Fruit fly (Drosophila melanogaster) whole organism, embryonic: ENCODE data around the gene ND-PDSW.

ENCODE experiments used
- Adf1 ChIP-seq: fragments of 200-800 bp; sonication (Bioruptor generic); IDR thresholded peaks from 2 replicates; pipeline ENCODE4 v1.3.6; 2022; ENCODE audit warnings: missing biosample characterization, missing genetic modification characterization
- Bdp1 ChIP-seq: fragments of 200-800 bp; sonication (Bioruptor generic); optimal IDR thresholded peaks from 3 replicates; lab custom pipeline; 2016; ENCODE audit warnings: missing biosample characterization, missing genetic modification characterization
- Bteb2 ChIP-seq: fragments of 200-800 bp; sonication (Bioruptor generic); optimal IDR thresholded peaks from 2 replicates; lab custom pipeline; 2016; ENCODE audit warnings: missing biosample characterization, missing genetic modification characterization
- CG11085 ChIP-seq: fragments of 200-800 bp; sonication (Bioruptor generic); IDR thresholded peaks from 2 replicates; pipeline ENCODE4 v1.3.6; 2022; ENCODE audit warnings: missing biosample characterization, missing genetic modification characterization
- CG11504 ChIP-seq: fragments of 200-800 bp; sonication (Bioruptor generic); optimal IDR thresholded peaks from 3 replicates; lab custom pipeline; 2019; ENCODE audit warnings: missing biosample characterization, mild to moderate bottlenecking, missing genetic modification characterization, moderate library complexity
- CG11560 ChIP-seq: fragments of 200-800 bp; sonication (Bioruptor generic); IDR thresholded peaks from 3 replicates; pipeline ENCODE4 v1.3.6; 2022; ENCODE audit warnings: missing biosample characterization, missing genetic modification characterization
- CG12071 ChIP-seq: fragments of 200-800 bp; sonication (Bioruptor generic); optimal IDR thresholded peaks from 3 replicates; lab custom pipeline; 2018; ENCODE audit warnings: missing biosample characterization, mild to moderate bottlenecking, missing genetic modification characterization
- CG12744 ChIP-seq: fragments of 200-800 bp; sonication (Bioruptor generic); optimal IDR thresholded peaks from 2 replicates; lab custom pipeline; 2016; ENCODE audit warnings: missing biosample characterization, missing genetic modification characterization
- CG13123 ChIP-seq: fragments of 200-800 bp; sonication (Bioruptor generic); optimal IDR thresholded peaks from 2 replicates; lab custom pipeline; 2016; ENCODE audit warnings: missing biosample characterization, missing genetic modification characterization
- CG14667 ChIP-seq: fragments of 200-800 bp; sonication (Bioruptor generic); IDR thresholded peaks from 2 replicates; pipeline ENCODE4 v1.3.6; 2022; ENCODE audit warnings: missing biosample characterization, missing genetic modification characterization
- CG15269 ChIP-seq: fragments of 200-800 bp; sonication (Bioruptor generic); optimal IDR thresholded peaks from 2 replicates; lab custom pipeline; 2018; ENCODE audit warnings: missing biosample characterization, mild to moderate bottlenecking, missing genetic modification characterization, moderate library complexity
- CG15696 ChIP-seq: fragments of 200-800 bp; sonication (Bioruptor generic); optimal IDR thresholded peaks from 2 replicates; lab custom pipeline; 2019; ENCODE audit warnings: missing biosample characterization, mild to moderate bottlenecking, missing genetic modification characterization, moderate library complexity
- CG18764 ChIP-seq: fragments of 200-800 bp; sonication (Bioruptor generic); optimal IDR thresholded peaks from 3 replicates; lab custom pipeline; 2016; ENCODE audit warnings: missing biosample characterization, missing genetic modification characterization
- CG34422 ChIP-seq: fragments of 200-800 bp; sonication (Bioruptor generic); IDR thresholded peaks from 3 replicates; pipeline ENCODE4 v1.3.6; 2022; ENCODE audit warnings: missing biosample characterization, missing genetic modification characterization
- CG4730 ChIP-seq: fragments of 200-800 bp; sonication (Bioruptor generic); IDR thresholded peaks from 2 replicates; pipeline ENCODE4 v1.3.6; 2022; ENCODE audit warnings: missing biosample characterization, missing genetic modification characterization
- CG4820 ChIP-seq: fragments of 200-800 bp; sonication (Bioruptor generic); optimal IDR thresholded peaks from 3 replicates; lab custom pipeline; 2016; ENCODE audit warnings: missing biosample characterization, missing genetic modification characterization
- CG5180 ChIP-seq: fragments of 200-800 bp; sonication (Bioruptor generic); optimal IDR thresholded peaks from 3 replicates; lab custom pipeline; 2017; ENCODE audit warnings: missing biosample characterization, missing genetic modification characterization, mild to moderate bottlenecking, moderate library complexity, missing genetic modification reagents
- CG6272 ChIP-seq: fragments of 200-800 bp; sonication (Bioruptor generic); IDR thresholded peaks from 2 replicates; pipeline ENCODE4 v1.3.6; 2022; ENCODE audit warnings: missing biosample characterization, missing genetic modification characterization
- CG7987 ChIP-seq: fragments of 200-800 bp; sonication (Bioruptor generic); optimal IDR thresholded peaks from 2 replicates; lab custom pipeline; 2018; ENCODE audit warnings: missing biosample characterization, mild to moderate bottlenecking, missing genetic modification characterization, moderate library complexity
- CG8089 ChIP-seq: fragments of 200-800 bp; sonication (Bioruptor generic); optimal IDR thresholded peaks from 3 replicates; lab custom pipeline; 2016; ENCODE audit warnings: missing biosample characterization, missing genetic modification characterization
- CG8281 ChIP-seq: fragments of 200-800 bp; sonication (Bioruptor generic); optimal IDR thresholded peaks from 2 replicates; lab custom pipeline; 2018; ENCODE audit warnings: missing biosample characterization, mild to moderate bottlenecking, missing genetic modification characterization, moderate library complexity
- CG9437 ChIP-seq: fragments of 200-800 bp; sonication (Bioruptor generic); optimal IDR thresholded peaks from 2 replicates; lab custom pipeline; 2018; ENCODE audit warnings: missing biosample characterization, mild to moderate bottlenecking, missing genetic modification characterization
- CG9609 ChIP-seq: fragments of 200-800 bp; sonication (Bioruptor generic); optimal IDR thresholded peaks from 3 replicates; lab custom pipeline; 2016; ENCODE audit warnings: missing biosample characterization, missing genetic modification characterization
- CG9876 ChIP-seq: fragments of 200-800 bp; sonication (Bioruptor generic); optimal IDR thresholded peaks from 2 replicates; lab custom pipeline; 2016; ENCODE audit warnings: missing biosample characterization, missing genetic modification characterization
- CTCF ChIP-seq: fragments of 200-800 bp; sonication (Bioruptor generic); optimal IDR thresholded peaks from 2 replicates; lab custom pipeline; 2017; ENCODE audit warnings: missing biosample characterization, mild to moderate bottlenecking, missing genetic modification characterization, moderate library complexity
- Dp ChIP-seq: fragments of 200-800 bp; sonication (Bioruptor generic); optimal IDR thresholded peaks from 2 replicates; lab custom pipeline; 2018; ENCODE audit warnings: missing biosample characterization, mild to moderate bottlenecking, missing genetic modification characterization, moderate library complexity
- HHEX ChIP-seq: fragments of 200-800 bp; sonication (Bioruptor generic); optimal IDR thresholded peaks from 3 replicates; lab custom pipeline; 2017; ENCODE audit warnings: missing biosample characterization, mild to moderate bottlenecking, missing genetic modification characterization, missing genetic modification reagents
- Hr3 ChIP-seq: fragments of 200-800 bp; sonication (Bioruptor generic); optimal IDR thresholded peaks from 3 replicates; lab custom pipeline; 2016; ENCODE audit warnings: missing biosample characterization, missing genetic modification characterization
- Hr51 ChIP-seq, 2 experiments: fragments of 200-800 bp; sonication (Bioruptor generic); optimal IDR thresholded peaks; 2 replicates in 1 of 2; 3 replicates in 1 of 2; lab custom pipeline; 2016 to 2018; ENCODE audit warnings: missing biosample characterization in 2 of 2, missing genetic modification characterization in 2 of 2, mild to moderate bottlenecking in 1 of 2, moderate library complexity in 1 of 2
- Jarid2 ChIP-seq: fragments of 200-800 bp; sonication (Bioruptor generic); optimal IDR thresholded peaks from 3 replicates; lab custom pipeline; 2017; ENCODE audit warnings: mild to moderate bottlenecking, missing biosample characterization, missing genetic modification reagents, missing genetic modification characterization
- MESR4 ChIP-seq: fragments of 200-800 bp; sonication (Bioruptor generic); optimal IDR thresholded peaks from 2 replicates; lab custom pipeline; 2018; ENCODE audit warnings: missing biosample characterization, mild to moderate bottlenecking, missing genetic modification characterization, moderate library complexity
- NC2β ChIP-seq: fragments of 200-800 bp; sonication (Bioruptor generic); optimal IDR thresholded peaks from 2 replicates; lab custom pipeline; 2016; ENCODE audit warnings: missing biosample characterization, missing genetic modification characterization
- Usf ChIP-seq: fragments of 200-800 bp; sonication (Bioruptor generic); optimal IDR thresholded peaks from 2 replicates; lab custom pipeline; 2017; ENCODE audit warnings: missing genotype, missing biosample characterization, missing genetic modification characterization
- aop ChIP-seq: fragments of 200-800 bp; sonication (Bioruptor generic); IDR thresholded peaks from 2 replicates; pipeline ENCODE4 v1.3.6; 2022; ENCODE audit warnings: missing biosample characterization, missing genetic modification characterization
- ap ChIP-seq: fragments of 200-800 bp; sonication (Bioruptor generic); IDR thresholded peaks from 2 replicates; pipeline ENCODE4 v1.3.6; 2022; ENCODE audit warnings: missing biosample characterization, missing genetic modification characterization
- chif ChIP-seq, 2 experiments: fragments of 200-800 bp; sonication (Bioruptor generic); optimal IDR thresholded peaks; 3 replicates each; lab custom pipeline; 2016; ENCODE audit warnings: missing biosample characterization in 2 of 2, missing genetic modification characterization in 2 of 2
- ci ChIP-seq: fragments of 200-800 bp; sonication (Bioruptor generic); IDR thresholded peaks from 3 replicates; pipeline ENCODE4 v1.3.6; 2022; ENCODE audit warnings: missing biosample characterization, missing genetic modification characterization
- da ChIP-seq: fragments of 200-800 bp; sonication (Bioruptor generic); optimal IDR thresholded peaks from 2 replicates; lab custom pipeline; 2016; ENCODE audit warnings: missing biosample characterization, missing genetic modification characterization
- en ChIP-seq: fragments of 200-800 bp; sonication (Bioruptor generic); optimal IDR thresholded peaks from 2 replicates; lab custom pipeline; 2016; ENCODE audit warnings: missing biosample characterization, missing genetic modification characterization
- esg ChIP-seq: fragments of 200-800 bp; sonication (Bioruptor generic); conservative IDR thresholded peaks from 2 replicates; pipeline ENCODE4 v1.3.6; 2022; ENCODE audit warnings: missing biosample characterization, missing genetic modification characterization
- gce ChIP-seq: fragments of 200-800 bp; sonication (Bioruptor generic); IDR thresholded peaks from 3 replicates; pipeline ENCODE4 v1.3.6; 2022; ENCODE audit warnings: missing biosample characterization, missing genetic modification characterization
- gt ChIP-seq: fragments of 200-800 bp; sonication (Bioruptor generic); IDR thresholded peaks from 2 replicates; pipeline ENCODE4 v1.3.6; 2022; ENCODE audit warnings: missing biosample characterization, missing genetic modification characterization
- kah ChIP-seq: fragments of 200-800 bp; sonication (Bioruptor generic); optimal IDR thresholded peaks from 2 replicates; lab custom pipeline; 2018; ENCODE audit warnings: missing biosample characterization, mild to moderate bottlenecking, missing genetic modification characterization
- ken ChIP-seq: fragments of 200-800 bp; sonication (Bioruptor generic); IDR thresholded peaks from 3 replicates; pipeline ENCODE4 v1.3.6; 2022; ENCODE audit warnings: missing biosample characterization, missing genetic modification characterization
- nerfin-2 ChIP-seq: fragments of 200-800 bp; sonication (Bioruptor generic); IDR thresholded peaks from 2 replicates; pipeline ENCODE4 v1.3.6; 2022; ENCODE audit warnings: missing biosample characterization, missing genetic modification characterization; ENCODE audit not compliant: partially characterized antibody
- org-1 ChIP-seq: fragments of 200-800 bp; sonication (Bioruptor generic); optimal IDR thresholded peaks from 2 replicates; lab custom pipeline; 2017; ENCODE audit warnings: missing biosample characterization, missing genetic modification characterization
- pan ChIP-seq, 4 experiments: fragments of >200 bp in 3 of 4; fragments of 200-800 bp in 1 of 4; sonication (Bioruptor generic) in 1 of 4; optimal IDR thresholded peaks in 3 of 4; IDR thresholded peaks in 1 of 4; 2 replicates each; pipeline versions ENCODE4 v1.3.6 to Lab custom; 2017 to 2022; ENCODE audit warnings: missing biosample characterization in 2 of 4, missing genetic modification characterization in 2 of 4, mixed read lengths in 1 of 4
- phol ChIP-seq: fragments of 200-800 bp; sonication (Bioruptor generic); optimal IDR thresholded peaks from 3 replicates; lab custom pipeline; 2018; ENCODE audit warnings: missing biosample characterization, mild to moderate bottlenecking, missing genetic modification characterization, moderate library complexity
- pzg ChIP-seq: fragments of 200-800 bp; sonication (Bioruptor generic); optimal IDR thresholded peaks from 3 replicates; lab custom pipeline; 2018; ENCODE audit warnings: missing biosample characterization, mild to moderate bottlenecking, missing genetic modification characterization, moderate library complexity
- sna ChIP-seq: fragments of 200-800 bp; sonication (Bioruptor generic); IDR thresholded peaks from 2 replicates; pipeline ENCODE4 v1.3.6; 2022; ENCODE audit warnings: missing biosample characterization, missing genetic modification characterization; ENCODE audit not compliant: partially characterized antibody
- sqz ChIP-seq: fragments of 200-800 bp; sonication (Bioruptor generic); optimal IDR thresholded peaks from 3 replicates; lab custom pipeline; 2018; ENCODE audit warnings: missing biosample characterization, mild to moderate bottlenecking, missing genetic modification characterization
- stc ChIP-seq: fragments of 200-800 bp; sonication (Bioruptor generic); IDR thresholded peaks from 2 replicates; pipeline ENCODE4 v1.3.6; 2022; ENCODE audit warnings: missing biosample characterization, missing genetic modification characterization

The ND-PDSW gene

DNA sequence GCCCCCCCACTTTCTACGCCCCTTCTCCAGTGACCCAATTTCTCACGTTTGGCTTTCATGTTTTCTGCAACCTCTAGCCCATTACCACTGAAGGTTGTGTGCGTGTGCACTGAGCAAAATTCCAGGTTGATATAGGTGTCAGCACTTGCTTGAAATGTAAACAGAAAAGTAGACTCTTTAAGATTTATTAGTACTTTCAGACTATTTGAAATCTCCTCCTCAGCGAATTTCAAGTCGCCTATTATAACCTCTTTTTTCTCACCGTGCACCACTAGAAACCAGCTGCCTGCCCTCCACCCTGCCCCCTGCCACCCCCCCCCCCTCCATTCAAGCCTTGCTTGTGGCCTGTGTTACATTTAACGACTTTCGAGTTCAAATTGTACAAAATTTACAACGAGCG lies 30.9 kb upstream of the ND-PDSW start (continued):
- TF ChIP-seq CG9609 (GFP tag; lab: Kevin White, UChicago) (peak; percentile 2), CG4820 (GFP tag; lab: Kevin White, UChicago) (peak; percentile 52), Dp (GFP tag; lab: Kevin White, UChicago) (no peak), CG9876 (GFP tag; lab: Kevin White, UChicago) (peak; percentile 12), gt (GFP tag; lab: Robert Waterston, UW) (no peak), CG5180 (GFP tag; lab: Kevin White, UChicago) (peak; percentile 26), CG7987 (no peak), CG14667 (peak; percentile 55), sna (GFP tag; lab: Robert Waterston, UW) (no peak), ken (GFP tag; lab: Robert Waterston, UW) (peak; percentile 51; the same call in 1 of the 3 replicates), CG9437 (GFP tag; lab: Kevin White, UChicago) (no peak), CG12744 (GFP tag; lab: Kevin White, UChicago) (no peak), da (GFP tag; lab: Kevin White, UChicago) (no peak), ap (GFP tag; lab: Robert Waterston, UW) (peak; percentile 35; the same call in 1 of the 2 replicates), Bdp1 (no peak), CTCF (GFP tag; lab: Kevin White, UChicago) (no peak), CG34422 (GFP tag; lab: Robert Waterston, UW) (peak; percentile 33; the same call in 2 of the 3 replicates), CG12071 (GFP tag; lab: Kevin White, UChicago) (no peak), nerfin-2 (GFP tag; lab: Robert Waterston, UW) (no peak), en (GFP tag; lab: Kevin White, UChicago) (no peak), phol (tag; lab: Kevin White, UChicago) (peak; percentile 63), NC2β (GFP tag; lab: Kevin White, UChicago) (no peak), CG11085 (GFP tag; lab: Robert Waterston, UW) (no peak), CG13123 (no peak), Bteb2 (no peak), chif (GFP tag; optimal IDR thresholded peaks at IDR 0.05; lab: Kevin White, UChicago) (peak; percentile 12 to 39), Usf (GFP tag; lab: Kevin White, UChicago) (no peak), HHEX (no peak), org-1 (GFP tag; lab: Kevin White, UChicago) (peak; percentile 37), Hr3 (GFP tag; lab: Kevin White, UChicago) (peak; percentile 33), ci (GFP tag; lab: Robert Waterston, UW) (peak; percentile 75; the same call in 2 of the 3 replicates), CG11560 (tag; lab: Robert Waterston, UW) (no peak), pzg (GFP tag; lab: Kevin White, UChicago) (no peak), CG4730 (GFP tag; lab: Robert Waterston, UW) (0 out of 2 replicates have a peak, but pooled peaks have one; percentile 23), CG8281 (no peak), CG18764 (GFP tag; lab: Kevin White, UChicago) (peak; percentile 5), Adf1 (GFP tag; lab: Robert Waterston, UW) (no peak), CG6272 (GFP tag; lab: Robert Waterston, UW) (peak; percentile 35; the same call in 1 of the 2 replicates), Jarid2 (GFP tag; lab: Kevin White, UChicago) (peak; percentile 3), sqz (no peak), CG8089 (GFP tag; lab: Kevin White, UChicago) (no peak)

DNA sequence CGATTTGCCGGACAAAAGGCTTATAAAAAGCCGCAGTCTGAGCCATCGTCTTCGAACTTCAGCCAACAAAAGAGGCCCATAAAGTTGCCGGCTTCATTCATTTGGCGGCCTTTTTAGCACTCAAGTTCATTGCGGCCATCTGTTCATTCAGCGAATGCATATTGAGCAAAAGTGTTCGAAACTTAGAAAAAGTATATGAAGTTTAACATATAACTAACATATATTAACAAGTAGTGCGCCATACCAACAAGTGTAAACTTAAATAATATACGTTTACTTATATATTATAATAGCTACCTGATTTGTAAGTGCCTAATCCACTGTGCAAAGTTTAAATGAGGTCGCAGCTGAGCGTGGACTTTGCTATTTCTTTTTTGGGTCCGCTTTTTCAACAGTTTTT lies 29.6 kb upstream of the ND-PDSW start:
- no peak for TF ChIP-seq aop (GFP tag; lab: Robert Waterston, UW)
- peak; percentile 23 for TF ChIP-seq CG15269 (tag; lab: Kevin White, UChicago)
- TF ChIP-seq Hr51 (GFP tag; optimal IDR thresholded peaks at IDR 0.05; lab: Kevin White, UChicago), result peak in 1 of 2 experiments; percentile 44
- TF ChIP-seq CG15696 (tag; lab: Kevin White, UChicago), result no peak
- no peak for TF ChIP-seq kah (GFP tag; lab: Kevin White, UChicago)
- peak; percentile 13 for TF ChIP-seq CG11504
- 0 out of 2 replicates have a peak, but pooled peaks have one; percentile 39 for TF ChIP-seq stc (GFP tag; lab: Robert Waterston, UW)
- TF ChIP-seq gce (GFP tag; lab: Robert Waterston, UW), result no peak
- TF ChIP-seq CG12744 (GFP tag; lab: Kevin White, UChicago), result no peak
- TF ChIP-seq CG5180 (GFP tag; lab: Kevin White, UChicago), result peak; percentile 54
- TF ChIP-seq pan (optimal IDR thresholded peaks at IDR 0.05; lab: Kevin White, UChicago), result no peak
- peak in 1 of 2 experiments; percentile 59 for TF ChIP-seq pan (GFP tag; optimal IDR thresholded peaks at IDR 0.05 in 1 of 2, IDR thresholded peaks at IDR 0.05 in 1 of 2)
- no peak for TF ChIP-seq MESR4 (GFP tag; lab: Kevin White, UChicago)
- TF ChIP-seq esg (GFP tag; lab: Robert Waterston, UW), result 0 out of 2 replicates have a peak, but pooled peaks have one; percentile 15
